Fruit fly (Drosophila melanogaster) whole organism, prepupa: Measurements from ENCODE around the gene CG33270.

ENCODE experiments used
- CG10669 ChIP-seq: fragments of 200-800 bp; sonication (Bioruptor generic); optimal IDR thresholded peaks from 3 replicates; lab custom pipeline; 2018; ENCODE audit warnings: missing biosample characterization, mild to moderate bottlenecking, missing genetic modification characterization, moderate library complexity
- CG11294 ChIP-seq: fragments of 200-800 bp; sonication (Bioruptor generic); IDR thresholded peaks from 2 replicates; pipeline ENCODE4 v1.3.6; 2022; ENCODE audit warnings: missing biosample characterization, missing genetic modification characterization
- CG11762 ChIP-seq: fragments of 200-800 bp; sonication (Bioruptor generic); optimal IDR thresholded peaks from 3 replicates; lab custom pipeline; 2016; ENCODE audit warnings: missing biosample characterization, missing genetic modification characterization; ENCODE audit not compliant: insufficient read depth
- CG11902 ChIP-seq: fragments of 200-800 bp; sonication (Bioruptor generic); optimal IDR thresholded peaks from 3 replicates; lab custom pipeline; 2016; ENCODE audit warnings: missing biosample characterization, missing genetic modification characterization
- CG15336 ChIP-seq: fragments of 200-800 bp; sonication (Bioruptor generic); IDR thresholded peaks from 2 replicates; pipeline ENCODE4 v1.3.6; 2022; ENCODE audit warnings: missing biosample characterization, missing genetic modification characterization
- CG1621 ChIP-seq: fragments of 200-800 bp; sonication (Bioruptor generic); optimal IDR thresholded peaks from 3 replicates; lab custom pipeline; 2018; ENCODE audit warnings: missing biosample characterization, mild to moderate bottlenecking, missing genetic modification characterization
- CG16779 ChIP-seq: fragments of 200-800 bp; sonication (Bioruptor generic); optimal IDR thresholded peaks from 3 replicates; lab custom pipeline; 2017; ENCODE audit warnings: missing biosample characterization, mild to moderate bottlenecking, missing genetic modification characterization
- CG3032 ChIP-seq: fragments of 200-800 bp; optimal IDR thresholded peaks from 2 replicates; lab custom pipeline; 2019; ENCODE audit warnings: missing biosample characterization, mild to moderate bottlenecking, missing genetic modification characterization, moderate library complexity
- CG34406 ChIP-seq: fragments of 200-800 bp; sonication (Bioruptor generic); optimal IDR thresholded peaks from 3 replicates; lab custom pipeline; 2016; ENCODE audit warnings: missing biosample characterization, missing genetic modification characterization
- CG6163 ChIP-seq: fragments of 200-800 bp; sonication (Bioruptor generic); IDR thresholded peaks from 3 replicates; pipeline ENCODE4 v1.3.6; 2022; ENCODE audit warnings: missing biosample characterization, missing genetic modification characterization
- CG6276 ChIP-seq: fragments of 200-800 bp; sonication (Bioruptor generic); optimal IDR thresholded peaks from 2 replicates; lab custom pipeline; 2017; ENCODE audit warnings: missing biosample characterization, mild to moderate bottlenecking, missing genetic modification characterization
- CG6808 ChIP-seq: fragments of 200-800 bp; sonication (Bioruptor generic); optimal IDR thresholded peaks from 3 replicates; lab custom pipeline; 2017; ENCODE audit warnings: missing biosample characterization, missing genetic modification characterization, mild to moderate bottlenecking, moderate library complexity, missing genetic modification reagents
- CG6854 ChIP-seq: fragments of 200-800 bp; sonication (Bioruptor generic); optimal IDR thresholded peaks from 2 replicates; lab custom pipeline; 2017; ENCODE audit warnings: missing biosample characterization, mild to moderate bottlenecking, missing genetic modification characterization
- CG7368 ChIP-seq: fragments of 200-800 bp; sonication (Bioruptor generic); optimal IDR thresholded peaks from 3 replicates; lab custom pipeline; 2016; ENCODE audit warnings: missing biosample characterization, missing genetic modification characterization
- CG8119 ChIP-seq: fragments of 200-800 bp; sonication (Bioruptor generic); IDR thresholded peaks from 3 replicates; pipeline ENCODE4 v1.3.6; 2022; ENCODE audit warnings: missing biosample characterization, missing genetic modification characterization
- CG8632 ChIP-seq: fragments of 200-800 bp; sonication (Bioruptor generic); optimal IDR thresholded peaks from 3 replicates; lab custom pipeline; 2016; ENCODE audit warnings: missing biosample characterization, missing genetic modification characterization
- CG9139 ChIP-seq: fragments of 200-800 bp; sonication (Bioruptor generic); optimal IDR thresholded peaks from 3 replicates; lab custom pipeline; 2017; ENCODE audit warnings: missing biosample characterization, mild to moderate bottlenecking, missing genetic modification characterization
- Eip78C ChIP-seq: fragments of 200-800 bp; sonication (Bioruptor generic); peaks from one replicate; lab custom pipeline; 2016; ENCODE audit warnings: missing biosample characterization, missing genetic modification characterization
- Eip93F ChIP-seq: fragments of 200-800 bp; sonication (Bioruptor generic); optimal IDR thresholded peaks from 2 replicates; lab custom pipeline; 2016; ENCODE audit warnings: missing biosample characterization, mild to moderate bottlenecking, missing genetic modification characterization
- Ets96B ChIP-seq: fragments of 200-800 bp; optimal IDR thresholded peaks from 2 replicates; lab custom pipeline; 2019; ENCODE audit warnings: missing biosample characterization, mild to moderate bottlenecking, missing genetic modification characterization, moderate library complexity
- Hr38 ChIP-seq: sonication (Bioruptor generic); optimal IDR thresholded peaks from 2 replicates; lab custom pipeline; 2016; ENCODE audit warnings: missing biosample characterization, missing genetic modification characterization
- Hr39 ChIP-seq: fragments of 200-800 bp; sonication (Bioruptor generic); optimal IDR thresholded peaks from 2 replicates; lab custom pipeline; 2016; ENCODE audit warnings: missing biosample characterization, missing genetic modification characterization
- Hr4 ChIP-seq: fragments of 200-800 bp; sonication (Bioruptor generic); optimal IDR thresholded peaks from 3 replicates; lab custom pipeline; 2016; ENCODE audit warnings: missing biosample characterization, missing genetic modification characterization
- Lpt ChIP-seq: fragments of 200-800 bp; sonication (Bioruptor generic); optimal IDR thresholded peaks from 3 replicates; lab custom pipeline; 2016; ENCODE audit warnings: missing biosample characterization, missing genetic modification characterization
- Met ChIP-seq: fragments of 200-800 bp; sonication (Bioruptor generic); optimal IDR thresholded peaks from 3 replicates; lab custom pipeline; 2016; ENCODE audit warnings: missing biosample characterization, missing genetic modification characterization
- Sox15 ChIP-seq: fragments of 200-800 bp; sonication (Bioruptor generic); optimal IDR thresholded peaks from 3 replicates; lab custom pipeline; 2016; ENCODE audit warnings: missing biosample characterization, missing genetic modification characterization
- achi ChIP-seq: fragments of 200-800 bp; sonication (Bioruptor generic); optimal IDR thresholded peaks from 3 replicates; lab custom pipeline; 2016; ENCODE audit warnings: missing biosample characterization, missing genetic modification characterization
- acj6 ChIP-seq: fragments of 200-800 bp; sonication (Bioruptor generic); optimal IDR thresholded peaks from 3 replicates; lab custom pipeline; 2016; ENCODE audit warnings: missing biosample characterization, missing genetic modification characterization
- cyc ChIP-seq: fragments of 200-800 bp; sonication (Bioruptor generic); optimal IDR thresholded peaks from 3 replicates; lab custom pipeline; 2016; ENCODE audit warnings: missing biosample characterization, missing genetic modification characterization
- dac ChIP-seq: fragments of 200-800 bp; sonication (Bioruptor generic); optimal IDR thresholded peaks from 2 replicates; lab custom pipeline; 2017; ENCODE audit warnings: missing biosample characterization, mild to moderate bottlenecking, missing genetic modification characterization
- dsx ChIP-seq: fragments of 200-800 bp; optimal IDR thresholded peaks from 3 replicates; lab custom pipeline; 2019; ENCODE audit warnings: missing biosample characterization, mild to moderate bottlenecking, missing genetic modification characterization, moderate library complexity; ENCODE audit not compliant: poor library complexity, severe bottlenecking
- esn ChIP-seq: fragments of 200-800 bp; sonication (Bioruptor generic); optimal IDR thresholded peaks from 2 replicates; lab custom pipeline; 2016; ENCODE audit warnings: missing biosample characterization, mild to moderate bottlenecking, missing genetic modification characterization, moderate library complexity
- fd59A ChIP-seq: fragments of 200-800 bp; sonication (Bioruptor generic); optimal IDR thresholded peaks from 2 replicates; lab custom pipeline; 2017; ENCODE audit warnings: missing biosample characterization, mild to moderate bottlenecking, missing genetic modification characterization, missing genetic modification reagents
- fd85E ChIP-seq: fragments of 200-800 bp; sonication (Bioruptor generic); optimal IDR thresholded peaks from 3 replicates; lab custom pipeline; 2016; ENCODE audit warnings: missing biosample characterization, missing genetic modification characterization
- fkh ChIP-seq: fragments of 200-800 bp; sonication (Bioruptor generic); optimal IDR thresholded peaks from 3 replicates; lab custom pipeline; 2017; ENCODE audit warnings: missing biosample characterization, mild to moderate bottlenecking, missing genetic modification characterization, moderate library complexity
- lz ChIP-seq: fragments of 200-800 bp; sonication (Bioruptor generic); optimal IDR thresholded peaks from 3 replicates; lab custom pipeline; 2016; ENCODE audit warnings: missing biosample characterization, missing genetic modification characterization
- net ChIP-seq: fragments of 200-800 bp; sonication (Bioruptor generic); optimal IDR thresholded peaks from 3 replicates; lab custom pipeline; 2016; ENCODE audit warnings: missing biosample characterization, missing genetic modification characterization
- salr ChIP-seq, 2 experiments: fragments of 200-800 bp; sonication (Bioruptor generic); optimal IDR thresholded peaks; 3 replicates each; lab custom pipeline; 2016 to 2018; ENCODE audit warnings: missing biosample characterization in 2 of 2, missing genetic modification characterization in 2 of 2, mild to moderate bottlenecking in 1 of 2
- topi ChIP-seq: fragments of 200-800 bp; sonication (Bioruptor generic); optimal IDR thresholded peaks from 3 replicates; lab custom pipeline; 2016; ENCODE audit warnings: missing biosample characterization, missing genetic modification characterization
- vri ChIP-seq: fragments of 200-800 bp; sonication (Bioruptor generic); optimal IDR thresholded peaks from 3 replicates; lab custom pipeline; 2016; ENCODE audit warnings: missing biosample characterization, mild to moderate bottlenecking, missing genetic modification characterization

CG33270 gene

DNA sequence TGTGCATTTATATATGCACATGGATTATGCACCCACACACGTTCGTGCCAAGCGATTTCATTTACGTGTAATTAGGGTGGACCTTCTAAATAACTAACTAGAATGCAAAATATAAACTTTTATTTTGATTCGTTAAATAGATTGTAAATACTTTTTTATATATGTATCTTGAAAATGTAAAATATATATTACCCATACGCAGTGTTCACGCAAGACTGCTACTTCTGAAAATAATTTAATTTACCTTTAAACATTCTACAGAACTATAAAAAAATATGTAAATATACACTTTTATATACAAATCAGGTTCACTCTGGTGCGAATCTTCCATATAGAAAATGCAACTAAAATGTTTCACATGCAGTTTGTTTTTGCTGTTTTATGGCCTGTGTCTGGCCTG, 15.4 kb upstream of the CG33270 start (continued):
- TF ChIP-seq salr (GFP tag; optimal IDR thresholded peaks at IDR 0.05; lab: Kevin White, UChicago), result peak in 1 of 2 experiments; percentile 28
- TF ChIP-seq Hr38 (GFP tag; lab: Kevin White, UChicago), result no peak
- peak; percentile 42 for TF ChIP-seq achi
- peak; percentile 7 for TF ChIP-seq CG16779 (tag; lab: Kevin White, UChicago)
- no peak for TF ChIP-seq vri
- TF ChIP-seq acj6 (GFP tag; lab: Kevin White, UChicago), result peak; percentile 21
- no peak for TF ChIP-seq CG11902 (GFP tag; lab: Kevin White, UChicago)
- no peak for TF ChIP-seq Met (GFP tag; lab: Kevin White, UChicago)
- no peak for TF ChIP-seq CG6854 (GFP tag; lab: Kevin White, UChicago)
- TF ChIP-seq esn (GFP tag; lab: Kevin White, UChicago), result peak; percentile 17
- peak; percentile 11 for TF ChIP-seq Lpt (GFP tag; lab: Kevin White, UChicago)
- TF ChIP-seq Sox15, result no peak
- TF ChIP-seq CG6808, result peak; percentile 29
- TF ChIP-seq CG3032 (tag; lab: Kevin White, UChicago), result peak; percentile 35
- TF ChIP-seq CG34406 (GFP tag; lab: Kevin White, UChicago), result peak; percentile 22
- TF ChIP-seq CG6276 (GFP tag; lab: Kevin White, UChicago), result peak; percentile 43
- TF ChIP-seq Hr4 (GFP tag; lab: Kevin White, UChicago), result peak; percentile 42
- no peak for TF ChIP-seq fd59A (GFP tag; lab: Kevin White, UChicago)
- TF ChIP-seq CG8119 (GFP tag; lab: Robert Waterston, UW), result peak; percentile 82
- no peak for TF ChIP-seq fkh (GFP tag; lab: Kevin White, UChicago)
- no peak for TF ChIP-seq CG1621 (tag; lab: Kevin White, UChicago)
- TF ChIP-seq Hr39 (GFP tag; lab: Kevin White, UChicago), result no peak
- TF ChIP-seq topi (GFP tag; lab: Kevin White, UChicago), result no peak
- TF ChIP-seq fd85E (GFP tag; lab: Kevin White, UChicago), result no peak
- no peak for TF ChIP-seq cyc
- TF ChIP-seq Eip78C, result peak; percentile 62
- peak; percentile 26 for TF ChIP-seq CG10669 (GFP tag; lab: Kevin White, UChicago)

dm6 chr3L:11591803-11592202, 13.4 kb upstream of the CG33270 start:
- TF ChIP-seq CG6163 (GFP tag; lab: Robert Waterston, UW) (0 out of 3 replicates have a peak, but pooled peaks have one; percentile 8), CG11294 (GFP tag; lab: Robert Waterston, UW) (no peak), Hr4 (GFP tag; lab: Kevin White, UChicago) (no peak), salr (GFP tag; optimal IDR thresholded peaks at IDR 0.05; lab: Kevin White, UChicago) (no peak), CG7368 (peak; percentile 62), Ets96B (no peak)

dm6 chr3L:11591131-11591530, 12.7 kb upstream of the CG33270 start, which contains the start of gene CG33268:
Gene CG33268 (minus strand): TSS chr3L:11591231.
- TF ChIP-seq CG6854 (GFP tag; lab: Kevin White, UChicago) (no peak), net (GFP tag; lab: Kevin White, UChicago) (no peak), CG7368 (no peak), CG11294 (GFP tag; lab: Robert Waterston, UW) (no peak), CG10669 (GFP tag; lab: Kevin White, UChicago) (no peak), dac (GFP tag; lab: Kevin White, UChicago) (no peak), Met (GFP tag; lab: Kevin White, UChicago) (no peak), dsx (GFP tag; lab: Kevin White, UChicago) (no peak), CG8632 (GFP tag; lab: Kevin White, UChicago) (no peak), Eip93F (no peak), Hr39 (GFP tag; lab: Kevin White, UChicago) (no peak), CG6808 (no peak), CG9139 (no peak), Ets96B (no peak), CG6163 (GFP tag; lab: Robert Waterston, UW) (no peak), fd85E (GFP tag; lab: Kevin White, UChicago) (no peak), lz (no peak), CG11762 (no peak), esn (GFP tag; lab: Kevin White, UChicago) (no peak), CG15336 (GFP tag; lab: Robert Waterston, UW) (no peak)
